Fruit fly (Drosophila melanogaster) S2 (cell line): Measurements from ENCODE around the gene CG17343.

ENCODE experiments used
- CG8478 ChIP-seq: fragments of >200 bp; optimal IDR thresholded peaks from 2 replicates; lab custom pipeline; 2018
- CTCF ChIP-seq, 2 experiments: fragments of >200 bp; optimal IDR thresholded peaks; 2 replicates each; lab custom pipeline; 2018

dm6 chr2L:19106235-19106634, 41.5 kb downstream of the CG17343 start:
- TF ChIP-seq CG8478 (lab: Kevin White, UChicago), result no peak
- TF ChIP-seq CTCF (optimal IDR thresholded peaks at IDR 0.05; lab: Kevin White, UChicago), result no peak
